Worm (Caenorhabditis elegans) whole organism, early embryonic: ENCODE measurements around the gene C50B6.1.

ENCODE experiments used
- B0310.2 ChIP-seq: sonication (generic microtip); optimal IDR thresholded peaks from 2 replicates; lab custom pipeline; 2016; ENCODE audit warnings: mild to moderate bottlenecking, missing genetic modification characterization, missing compliant biosample characterization
- ama-1 ChIP-seq: fragments of 150-350 bp; optimal IDR thresholded peaks from 2 replicates; lab custom pipeline; 2014
- ceh-13 ChIP-seq: fragments of 200-800 bp; sonication (Bioruptor generic); optimal IDR thresholded peaks from 2 replicates; lab custom pipeline; 2018; ENCODE audit warnings: mild to moderate bottlenecking, missing genetic modification characterization, missing compliant biosample characterization
- ceh-36 ChIP-seq: sonication (generic microtip); optimal IDR thresholded peaks from 2 replicates; lab custom pipeline; 2016; ENCODE audit warnings: missing genetic modification characterization, inconsistent platforms, missing compliant biosample characterization
- ets-7 ChIP-seq: sonication (generic microtip); optimal IDR thresholded peaks from 2 replicates; lab custom pipeline; 2016; ENCODE audit warnings: missing genotype, missing genetic modification characterization, missing compliant biosample characterization
- flt-1 ChIP-seq: fragments of 200-800 bp; sonication (Bioruptor generic); IDR thresholded peaks from 2 replicates; pipeline ENCODE4 v1.3.6; 2022; ENCODE audit warnings: missing genetic modification characterization, missing compliant biosample characterization
- hmbx-1 ChIP-seq: sonication (generic microtip); optimal IDR thresholded peaks from 2 replicates; lab custom pipeline; 2016; ENCODE audit warnings: mild to moderate bottlenecking, missing genetic modification characterization, missing compliant biosample characterization
- hmg-4 ChIP-seq: fragments of 200-800 bp; sonication (Bioruptor generic); optimal IDR thresholded peaks from 2 replicates; lab custom pipeline; 2018; ENCODE audit warnings: mild to moderate bottlenecking, missing genetic modification characterization, missing compliant biosample characterization
- hnd-1 ChIP-seq: sonication (generic microtip); optimal IDR thresholded peaks from 2 replicates; lab custom pipeline; 2016; ENCODE audit warnings: missing genetic modification characterization, missing compliant biosample characterization
- pes-1 ChIP-seq: fragments of 200-800 bp; sonication (Bioruptor generic); IDR thresholded peaks from 2 replicates; pipeline ENCODE4 v1.3.6; 2022; ENCODE audit warnings: missing genetic modification reagents, missing genetic modification characterization, missing compliant biosample characterization
- scrt-1 ChIP-seq: fragments of 200-800 bp; sonication (Bioruptor generic); IDR thresholded peaks from 2 replicates; pipeline ENCODE4 v1.3.6; 2022; ENCODE audit warnings: missing genetic modification characterization, missing compliant biosample characterization
- sea-1 ChIP-seq: fragments of 200-800 bp; sonication (Bioruptor generic); conservative IDR thresholded peaks from 2 replicates; pipeline ENCODE4 v1.3.6; 2022; ENCODE audit warnings: missing genetic modification characterization, missing compliant biosample characterization
- tbx-11 ChIP-seq: fragments of 200-800 bp; sonication (Bioruptor generic); IDR thresholded peaks from 2 replicates; pipeline ENCODE4 v1.3.6; 2022; ENCODE audit warnings: missing genetic modification characterization, missing compliant biosample characterization
- tra-4 ChIP-seq: sonication (generic microtip); optimal IDR thresholded peaks from 2 replicates; lab custom pipeline; 2017; ENCODE audit warnings: missing genetic modification characterization, missing compliant biosample characterization

- TF ChIP-seq ama-1 (lab: Kevin White, UChicago) (no peak), ceh-36 (tag; lab: Kevin White, UChicago) (no peak), tra-4 (tag; lab: Kevin White, UChicago) (no peak), flt-1 (GFP tag; lab: Robert Waterston, UW) (no peak), ets-7 (no peak), B0310.2 (tag; lab: Kevin White, UChicago) (no peak), sea-1 (GFP tag; lab: Robert Waterston, UW) (no peak), hmg-4 (GFP tag; lab: Kevin White, UChicago) (no peak), tbx-11 (no peak), pes-1 (no peak), ceh-13 (GFP tag; lab: Kevin White, UChicago) (no peak), hnd-1 (tag; lab: Kevin White, UChicago) (no peak), scrt-1 (GFP tag; lab: Robert Waterston, UW) (no peak), hmbx-1 (no peak)
Observed at ce11 chrV:13301443-13301842, 7.3 kb upstream of the C50B6.1 start, which contains the start of gene ceh-79.
